Fruit fly (Drosophila melanogaster): Measurements from ENCODE around the gene Past1.

Past1 gene

dm6 chr3R:12653511-12654252 lies 43.4 kb upstream of the Past1 start (continued):
- TF ChIP-seq MBD-R2 (GFP tag; IDR thresholded peaks at IDR 0.05) (peak; percentile 33; the same call in 1 of the 2 replicates), CG4404 (GFP tag; IDR thresholded peaks at IDR 0.05) (peak; percentile 72), CG10366 (GFP tag; IDR thresholded peaks at IDR 0.05) (peak; percentile 81), Hand (GFP tag; optimal IDR thresholded peaks at IDR 0.05) (peak; percentile 3), CG16815 (GFP tag; optimal IDR thresholded peaks at IDR 0.05) (peak; percentile 58), GATAe (GFP tag; conservative IDR thresholded peaks at IDR 0.05) (peak; percentile 39), dysf (GFP tag; IDR thresholded peaks at IDR 0.05) (peak; percentile 93), Adf1 (GFP tag; IDR thresholded peaks at IDR 0.05) (peak; percentile 27), CG3163 (GFP tag; optimal IDR thresholded peaks at IDR 0.05) (peak; percentile 61), CG10543 (GFP tag; optimal IDR thresholded peaks at IDR 0.05) (peak; percentile 67), nom (GFP tag; optimal IDR thresholded peaks at IDR 0.05) (no peak), CG4854 (GFP tag; optimal IDR thresholded peaks at IDR 0.05) (peak; percentile 44), Ets65A (GFP tag) (peak; percentile 96), chif (GFP tag; optimal IDR thresholded peaks at IDR 0.05) (peak; percentile 75 to 77), CG18764 (GFP tag; optimal IDR thresholded peaks at IDR 0.05) (peak; percentile 66), Lpt (GFP tag; optimal IDR thresholded peaks at IDR 0.05) (no peak), Chrac-16 (GFP tag; optimal IDR thresholded peaks at IDR 0.05) (peak; percentile 73), ind (GFP tag; optimal IDR thresholded peaks at IDR 0.05) (peak; percentile 88), Stat92E (GFP tag; optimal IDR thresholded peaks at IDR 0.05) (no peak), CG17186 (GFP tag; optimal IDR thresholded peaks at IDR 0.05) (peak; percentile 63), gsb (GFP tag; IDR thresholded peaks at IDR 0.05) (peak; percentile 70), fd3F (GFP tag; optimal IDR thresholded peaks at IDR 0.05) (peak; percentile 76), Lhr (GFP tag; optimal IDR thresholded peaks at IDR 0.05) (peak; percentile 33), CG12659 (GFP tag; optimal IDR thresholded peaks at IDR 0.05) (peak; percentile 90), E2f2 (GFP tag; IDR thresholded peaks at IDR 0.05) (peak; percentile 57), CG15479 (GFP tag; optimal IDR thresholded peaks at IDR 0.05) (no peak), ewg (GFP tag; optimal IDR thresholded peaks at IDR 0.05) (peak; percentile 82), trh (GFP tag; optimal IDR thresholded peaks at IDR 0.05) (peak; percentile 48), Hr51 (GFP tag; optimal IDR thresholded peaks at IDR 0.05) (peak; percentile 40 to 94), Vsx1 (GFP tag; optimal IDR thresholded peaks at IDR 0.05) (peak; percentile 27), CG17612 (GFP tag; IDR thresholded peaks at IDR 0.05) (peak; percentile 64; the same call in 1 of the 2 replicates), Dfd (GFP tag; optimal IDR thresholded peaks at IDR 0.05) (no peak), crc (GFP tag; optimal IDR thresholded peaks at IDR 0.05) (peak; percentile 73), CkIIα-i1 (GFP tag; IDR thresholded peaks at IDR 0.05) (no peak), CG8290 (GFP tag; optimal IDR thresholded peaks at IDR 0.05) (no peak), CG8290 (tag; optimal IDR thresholded peaks at IDR 0.05) (peak in 1 of 2 experiments; percentile 76), ci (GFP tag; IDR thresholded peaks at IDR 0.05) (peak; percentile 80), zf30C (GFP tag; optimal IDR thresholded peaks at IDR 0.05) (no peak), ara (GFP tag; IDR thresholded peaks at IDR 0.05) (peak; percentile 70), pros (GFP tag; optimal IDR thresholded peaks at IDR 0.05) (no peak), CoRest (tag; optimal IDR thresholded peaks at IDR 0.05) (peak; percentile 91), schlank (tag; optimal IDR thresholded peaks at IDR 0.05) (peak; percentile 26), Pdp1 (GFP tag; optimal IDR thresholded peaks at IDR 0.05) (peak; percentile 81 to 99), Aef1 (GFP tag; IDR thresholded peaks at IDR 0.05) (peak; percentile 87), CG7839 (tag; optimal IDR thresholded peaks at IDR 0.05) (peak; percentile 89), MTF-1 (GFP tag; optimal IDR thresholded peaks at IDR 0.05; ENCODE audit: borderline replicate concordance) (no peak), Taf1 (GFP tag; IDR thresholded peaks at IDR 0.05) (peak; percentile 52; the same call in 1 of the 2 replicates), PHDP (tag; optimal IDR thresholded peaks at IDR 0.05) (peak; percentile 87), CG17359 (tag; optimal IDR thresholded peaks at IDR 0.05) (peak; percentile 83)

Measured in whole organism, embryonic.